Worm (Caenorhabditis elegans): ENCODE results near the gene gsto-3.

DNA sequence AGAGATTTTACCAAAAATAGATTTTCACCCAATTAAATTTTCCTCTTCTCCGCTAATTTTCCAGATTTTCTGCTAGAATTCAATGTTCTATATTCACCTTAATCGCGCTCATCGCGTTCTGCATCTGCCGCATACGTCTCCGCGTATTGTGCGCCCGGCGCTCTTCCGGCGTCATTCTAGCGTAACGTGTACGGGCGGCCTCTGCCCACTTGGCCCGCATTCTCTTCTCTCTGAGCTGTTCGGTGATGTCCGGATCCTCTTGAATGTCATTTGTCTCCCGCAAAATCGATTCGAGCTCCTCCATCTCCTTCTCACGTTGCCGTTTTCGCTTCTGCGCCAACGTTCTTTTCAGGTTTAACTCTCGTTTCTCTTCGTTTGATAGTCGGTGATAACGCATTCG lies 34.2 kb downstream of the gsto-3 start:
- TF ChIP-seq nhr-23 (tag; optimal IDR thresholded peaks at IDR 0.05) = no peak
- TF ChIP-seq nhr-76 (tag; optimal IDR thresholded peaks at IDR 0.05) = no peak
- TF ChIP-seq R02D3.7 (tag; optimal IDR thresholded peaks at IDR 0.05) = no peak
- no peak for TF ChIP-seq nhr-28 (tag; optimal IDR thresholded peaks at IDR 0.05)
- TF ChIP-seq ama-1 (optimal IDR thresholded peaks at IDR 0.05) = peak; percentile 73
- no peak for TF ChIP-seq unc-39 (tag; optimal IDR thresholded peaks at IDR 0.05)

All from whole organism, L3 larva.